Fruit fly (Drosophila melanogaster) whole organism, embryonic: Measurements from ENCODE around the gene CG5273.

Experiments
- Abd-B ChIP-seq: fragments of 200-800 bp; sonication (Bioruptor generic); optimal IDR thresholded peaks from 2 replicates; lab custom pipeline; 2018; ENCODE audit warnings: missing biosample characterization, mild to moderate bottlenecking, missing genetic modification characterization, moderate library complexity
- Blimp-1 ChIP-seq: fragments of 200-800 bp; sonication (Bioruptor generic); optimal IDR thresholded peaks from 3 replicates; lab custom pipeline; 2018; ENCODE audit warnings: missing biosample characterization, missing genetic modification characterization, mild to moderate bottlenecking, moderate library complexity, missing genetic modification reagents
- CG10147 ChIP-seq: fragments of 200-800 bp; sonication (Bioruptor generic); optimal IDR thresholded peaks from 2 replicates; lab custom pipeline; 2019; ENCODE audit warnings: missing biosample characterization, mild to moderate bottlenecking, missing genetic modification characterization, moderate library complexity
- CG11696 ChIP-seq: fragments of 200-800 bp; sonication (Bioruptor generic); IDR thresholded peaks from 2 replicates; pipeline ENCODE4 v1.3.6; 2022; ENCODE audit warnings: missing biosample characterization, missing genetic modification characterization
- CG11723 ChIP-seq: fragments of 200-800 bp; sonication (Bioruptor generic); optimal IDR thresholded peaks from 2 replicates; lab custom pipeline; 2017; ENCODE audit warnings: missing biosample characterization, mild to moderate bottlenecking, missing genetic modification characterization
- CG12071 ChIP-seq: fragments of 200-800 bp; sonication (Bioruptor generic); optimal IDR thresholded peaks from 3 replicates; lab custom pipeline; 2018; ENCODE audit warnings: missing biosample characterization, mild to moderate bottlenecking, missing genetic modification characterization
- CG12219 ChIP-seq: fragments of 200-800 bp; sonication (Bioruptor generic); optimal IDR thresholded peaks from 3 replicates; lab custom pipeline; 2018; ENCODE audit warnings: missing biosample characterization, mild to moderate bottlenecking, missing genetic modification characterization
- CG1233 ChIP-seq: fragments of 200-800 bp; sonication (Bioruptor generic); optimal IDR thresholded peaks from 4 replicates; lab custom pipeline; 2018; ENCODE audit warnings: missing biosample characterization, mild to moderate bottlenecking, missing genetic modification characterization
- CG14710 ChIP-seq: fragments of 200-800 bp; sonication (Bioruptor generic); optimal IDR thresholded peaks from 3 replicates; lab custom pipeline; 2019; ENCODE audit warnings: missing biosample characterization, mild to moderate bottlenecking, missing genetic modification characterization, moderate library complexity
- CG17385 ChIP-seq: fragments of 200-800 bp; sonication (Bioruptor generic); optimal IDR thresholded peaks from 3 replicates; lab custom pipeline; 2018; ENCODE audit warnings: missing biosample characterization, mild to moderate bottlenecking, missing genetic modification characterization
- CG17829 ChIP-seq: fragments of 200-800 bp; optimal IDR thresholded peaks from 2 replicates; lab custom pipeline; 2019; ENCODE audit warnings: missing biosample characterization, mild to moderate bottlenecking, missing genetic modification characterization, moderate library complexity
- CG2678 ChIP-seq: fragments of 200-800 bp; sonication (Bioruptor generic); optimal IDR thresholded peaks from 3 replicates; lab custom pipeline; 2019; ENCODE audit warnings: missing biosample characterization, mild to moderate bottlenecking, missing genetic modification characterization, moderate library complexity
- CG31441 ChIP-seq: fragments of 200-800 bp; sonication (Bioruptor generic); IDR thresholded peaks from 2 replicates; pipeline ENCODE4 v1.3.6; 2022; ENCODE audit warnings: missing biosample characterization, missing genetic modification characterization
- CG3163 ChIP-seq: fragments of 200-800 bp; sonication (Bioruptor generic); optimal IDR thresholded peaks from 3 replicates; lab custom pipeline; 2016; ENCODE audit warnings: missing biosample characterization, missing genetic modification characterization
- CG33213 ChIP-seq: fragments of 200-800 bp; sonication (Bioruptor generic); optimal IDR thresholded peaks from 3 replicates; lab custom pipeline; 2016; ENCODE audit warnings: missing biosample characterization, missing genetic modification characterization
- CG4707 ChIP-seq: fragments of 200-800 bp; sonication (Bioruptor generic); optimal IDR thresholded peaks from 2 replicates; lab custom pipeline; 2018; ENCODE audit warnings: missing biosample characterization, mild to moderate bottlenecking, missing genetic modification characterization, moderate library complexity
- CG5953 ChIP-seq: fragments of 200-800 bp; sonication (Bioruptor generic); IDR thresholded peaks from 2 replicates; pipeline ENCODE4 v1.3.6; 2022; ENCODE audit warnings: missing biosample characterization, missing genetic modification characterization
- CG8281 ChIP-seq: fragments of 200-800 bp; sonication (Bioruptor generic); optimal IDR thresholded peaks from 2 replicates; lab custom pipeline; 2018; ENCODE audit warnings: missing biosample characterization, mild to moderate bottlenecking, missing genetic modification characterization, moderate library complexity
- CG8765 ChIP-seq: fragments of 200-800 bp; sonication (Bioruptor generic); IDR thresholded peaks from 2 replicates; pipeline ENCODE4 v1.3.6; 2022; ENCODE audit warnings: missing biosample characterization, missing genetic modification characterization
- CG8924 ChIP-seq: fragments of 200-800 bp; optimal IDR thresholded peaks from 3 replicates; lab custom pipeline; 2019; ENCODE audit warnings: missing biosample characterization, mild to moderate bottlenecking, missing genetic modification characterization, moderate library complexity
- CG9817 ChIP-seq: fragments of 200-800 bp; sonication (Bioruptor generic); optimal IDR thresholded peaks from 2 replicates; lab custom pipeline; 2018; ENCODE audit warnings: missing biosample characterization, mild to moderate bottlenecking, missing genetic modification characterization, moderate library complexity
- CG9876 ChIP-seq: fragments of 200-800 bp; sonication (Bioruptor generic); optimal IDR thresholded peaks from 2 replicates; lab custom pipeline; 2016; ENCODE audit warnings: missing biosample characterization, missing genetic modification characterization
- Dref ChIP-seq: fragments of 200-800 bp; sonication (Bioruptor generic); IDR thresholded peaks from 2 replicates; pipeline ENCODE4 v1.3.6; 2022; ENCODE audit warnings: missing biosample characterization, missing genetic modification characterization
- Drgx ChIP-seq: fragments of 200-800 bp; sonication (Bioruptor generic); IDR thresholded peaks from 2 replicates; pipeline ENCODE4 v1.3.6; 2022; ENCODE audit warnings: missing biosample characterization, missing genetic modification characterization
- E2f1 ChIP-seq: fragments of 200-800 bp; sonication (Bioruptor generic); IDR thresholded peaks from 2 replicates; pipeline ENCODE4 v1.3.6; 2022; ENCODE audit warnings: missing biosample characterization, missing genetic modification characterization
- Eip74EF ChIP-seq, 2 experiments: fragments of 200-800 bp in 1 of 2; fragments of >200 bp in 1 of 2; sonication (Bioruptor generic) in 1 of 2; optimal IDR thresholded peaks; 2 replicates each; lab custom pipeline; 2017 to 2019; ENCODE audit warnings: missing biosample characterization in 2 of 2, missing genetic modification characterization in 2 of 2, mild to moderate bottlenecking in 1 of 2, moderate library complexity in 1 of 2
- HHEX ChIP-seq: fragments of 200-800 bp; sonication (Bioruptor generic); optimal IDR thresholded peaks from 3 replicates; lab custom pipeline; 2017; ENCODE audit warnings: missing biosample characterization, mild to moderate bottlenecking, missing genetic modification characterization, missing genetic modification reagents
- Hand ChIP-seq: fragments of 200-800 bp; sonication (Bioruptor generic); optimal IDR thresholded peaks from 2 replicates; lab custom pipeline; 2017; ENCODE audit warnings: mild to moderate bottlenecking, missing biosample characterization, missing genetic modification reagents, missing genetic modification characterization
- Hr39 ChIP-seq: fragments of >200 bp; optimal IDR thresholded peaks from 2 replicates; lab custom pipeline; 2017
- MBD-R2 ChIP-seq: fragments of 200-800 bp; sonication (Bioruptor generic); IDR thresholded peaks from 2 replicates; pipeline ENCODE4 v1.3.6; 2022; ENCODE audit warnings: missing biosample characterization, missing genetic modification characterization
- MTF-1 ChIP-seq: fragments of 200-800 bp; sonication (Bioruptor generic); optimal IDR thresholded peaks from 2 replicates; lab custom pipeline; 2018; ENCODE audit warnings: missing biosample characterization, mild to moderate bottlenecking, missing genetic modification characterization, borderline replicate concordance
- Max ChIP-seq: fragments of 200-800 bp; sonication (Bioruptor generic); optimal IDR thresholded peaks from 2 replicates; lab custom pipeline; 2016; ENCODE audit warnings: missing biosample characterization, mild to moderate bottlenecking, missing genetic modification characterization
- Med ChIP-seq: fragments of 200-800 bp; sonication (Bioruptor generic); peaks from one replicate; lab custom pipeline; 2016; ENCODE audit warnings: missing biosample characterization, missing genetic modification characterization, mild to moderate bottlenecking, inconsistent platforms, moderate library complexity
- Meics ChIP-seq: fragments of 200-800 bp; sonication (Bioruptor generic); optimal IDR thresholded peaks from 2 replicates; lab custom pipeline; 2017; ENCODE audit warnings: missing biosample characterization, mild to moderate bottlenecking, missing genetic modification characterization
- Mes4 ChIP-seq: fragments of 200-800 bp; sonication (Bioruptor generic); optimal IDR thresholded peaks from 2 replicates; lab custom pipeline; 2016; ENCODE audit warnings: missing biosample characterization, missing genetic modification characterization
- NC2α ChIP-seq: fragments of 200-800 bp; sonication (Bioruptor generic); optimal IDR thresholded peaks from 2 replicates; lab custom pipeline; 2016; ENCODE audit warnings: missing biosample characterization, missing genetic modification characterization
- NfI ChIP-seq: fragments of 200-800 bp; sonication (Bioruptor generic); optimal IDR thresholded peaks from 3 replicates; lab custom pipeline; 2018; ENCODE audit warnings: missing biosample characterization, mild to moderate bottlenecking, missing genetic modification characterization, moderate library complexity
- Six4 ChIP-seq: fragments of 200-800 bp; sonication (Bioruptor generic); optimal IDR thresholded peaks from 2 replicates; lab custom pipeline; 2016; ENCODE audit warnings: missing biosample characterization, missing genetic modification characterization
- ara ChIP-seq: fragments of 200-800 bp; sonication (Bioruptor generic); IDR thresholded peaks from 2 replicates; pipeline ENCODE4 v1.3.6; 2022; ENCODE audit warnings: missing biosample characterization, missing genetic modification characterization
- ash1 ChIP-seq: fragments of 200-800 bp; sonication (Bioruptor generic); optimal IDR thresholded peaks from 2 replicates; lab custom pipeline; 2018; ENCODE audit warnings: missing biosample characterization, mild to moderate bottlenecking, missing genetic modification characterization
- cato ChIP-seq: fragments of 200-800 bp; sonication (Bioruptor generic); optimal IDR thresholded peaks from 2 replicates; lab custom pipeline; 2016; ENCODE audit warnings: missing biosample characterization, missing genetic modification characterization, borderline replicate concordance
- da ChIP-seq: fragments of 200-800 bp; sonication (Bioruptor generic); optimal IDR thresholded peaks from 2 replicates; lab custom pipeline; 2016; ENCODE audit warnings: missing biosample characterization, missing genetic modification characterization
- dimm ChIP-seq: fragments of 200-800 bp; sonication (Bioruptor generic); IDR thresholded peaks from 2 replicates; pipeline ENCODE4 v1.3.6; 2022; ENCODE audit warnings: missing biosample characterization, missing genetic modification characterization
- fd102C ChIP-seq: fragments of 200-800 bp; sonication (Bioruptor generic); optimal IDR thresholded peaks from 2 replicates; lab custom pipeline; 2018; ENCODE audit warnings: missing biosample characterization, mild to moderate bottlenecking, missing genetic modification characterization, moderate library complexity
- jing ChIP-seq: fragments of 200-800 bp; sonication (Bioruptor generic); optimal IDR thresholded peaks from 2 replicates; lab custom pipeline; 2018; ENCODE audit warnings: missing biosample characterization, mild to moderate bottlenecking, missing genetic modification characterization
- pan ChIP-seq, 4 experiments: fragments of >200 bp in 3 of 4; fragments of 200-800 bp in 1 of 4; sonication (Bioruptor generic) in 1 of 4; optimal IDR thresholded peaks in 3 of 4; IDR thresholded peaks in 1 of 4; 2 replicates each; pipeline versions ENCODE4 v1.3.6 to Lab custom; 2017 to 2022; ENCODE audit warnings: missing biosample characterization in 2 of 4, missing genetic modification characterization in 2 of 4, mixed read lengths in 1 of 4
- ro ChIP-seq: fragments of 200-800 bp; sonication (Bioruptor generic); IDR thresholded peaks from 2 replicates; pipeline ENCODE4 v1.3.6; 2022; ENCODE audit warnings: missing biosample characterization, missing genetic modification characterization
- sim ChIP-seq: fragments of 200-800 bp; sonication (Bioruptor generic); IDR thresholded peaks from 2 replicates; pipeline ENCODE4 v1.3.6; 2022; ENCODE audit warnings: missing biosample characterization, missing genetic modification characterization
- trh ChIP-seq: fragments of 200-800 bp; sonication (Bioruptor generic); optimal IDR thresholded peaks from 2 replicates; lab custom pipeline; 2016; ENCODE audit warnings: missing biosample characterization, missing genetic modification characterization
- tx ChIP-seq: fragments of 200-800 bp; sonication (Bioruptor generic); optimal IDR thresholded peaks from 2 replicates; lab custom pipeline; 2016; ENCODE audit warnings: missing biosample characterization, missing genetic modification characterization
- zfh2 ChIP-seq: fragments of 200-800 bp; sonication (Bioruptor generic); optimal IDR thresholded peaks from 2 replicates; lab custom pipeline; 2016; ENCODE audit warnings: missing biosample characterization, missing genetic modification characterization

Gene CG5273

DNA sequence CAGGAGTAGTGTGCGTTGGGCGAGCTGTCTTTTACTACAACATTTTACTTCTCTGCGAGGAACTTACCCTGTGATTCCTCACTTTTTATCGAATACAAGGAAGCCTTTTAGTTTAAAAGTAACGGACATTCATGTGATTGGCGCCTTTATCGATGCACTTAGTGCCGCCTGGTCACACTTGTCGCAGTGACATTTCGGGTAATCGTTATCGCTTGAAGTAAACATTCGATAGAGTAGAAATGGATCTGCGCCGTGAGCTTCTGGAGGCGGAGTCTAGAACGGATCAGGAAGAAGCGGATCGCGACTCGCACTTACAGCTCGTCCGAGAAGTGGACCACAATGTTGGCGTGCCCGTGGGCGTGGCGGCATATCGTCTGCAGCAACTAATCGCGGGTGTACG is 33.5 kb downstream of the CG5273 start, which contains the start of gene CG16989 (continued):
- TF ChIP-seq Eip74EF (GFP tag; optimal IDR thresholded peaks at IDR 0.05; lab: Kevin White, UChicago) (no peak), CG8281 (tag; lab: Kevin White, UChicago) (no peak), NC2α (GFP tag; lab: Kevin White, UChicago) (no peak), CG11723 (no peak), CG33213 (GFP tag; lab: Kevin White, UChicago) (no peak), jing (GFP tag; lab: Kevin White, UChicago) (no peak), CG3163 (GFP tag; lab: Kevin White, UChicago) (no peak), CG8924 (tag; lab: Kevin White, UChicago) (no peak), CG9817 (tag; lab: Kevin White, UChicago) (no peak), fd102C (no peak), Mes4 (GFP tag; lab: Kevin White, UChicago) (no peak), CG1233 (GFP tag; lab: Kevin White, UChicago) (no peak), CG10147 (GFP tag; lab: Kevin White, UChicago) (no peak), Dref (GFP tag; lab: Robert Waterston, UW) (peak; percentile 80), Meics (GFP tag; lab: Kevin White, UChicago) (no peak), CG5953 (GFP tag; lab: Robert Waterston, UW) (no peak), CG9876 (GFP tag; lab: Kevin White, UChicago) (no peak), Max (GFP tag; lab: Kevin White, UChicago) (no peak), sim (GFP tag; lab: Robert Waterston, UW) (no peak), cato (GFP tag; lab: Kevin White, UChicago) (no peak), MTF-1 (GFP tag; lab: Kevin White, UChicago) (no peak), CG8765 (GFP tag; lab: Robert Waterston, UW) (no peak), NfI (GFP tag; lab: Kevin White, UChicago) (no peak), Hr39 (lab: Kevin White, UChicago) (no peak), Abd-B (GFP tag; lab: Kevin White, UChicago) (no peak), CG2678 (tag; lab: Kevin White, UChicago) (no peak), CG17385 (GFP tag; lab: Kevin White, UChicago) (no peak), Blimp-1 (no peak), Med (GFP tag; lab: Kevin White, UChicago) (peak; percentile 34), ro (GFP tag; lab: Robert Waterston, UW) (no peak), ara (GFP tag; lab: Robert Waterston, UW) (no peak), Six4 (GFP tag; lab: Kevin White, UChicago) (no peak), pan (optimal IDR thresholded peaks at IDR 0.05; lab: Kevin White, UChicago) (no peak), pan (GFP tag; optimal IDR thresholded peaks at IDR 0.05 in 1 of 2, IDR thresholded peaks at IDR 0.05 in 1 of 2) (no peak), E2f1 (peak; percentile 92), MBD-R2 (GFP tag; lab: Robert Waterston, UW) (peak; percentile 63; the same call in 1 of the 2 replicates), CG4707 (GFP tag; lab: Kevin White, UChicago) (no peak), HHEX (GFP tag; lab: Kevin White, UChicago) (no peak), CG14710 (tag; lab: Kevin White, UChicago) (peak; percentile 31), trh (no peak), CG17829 (tag; lab: Kevin White, UChicago) (no peak), dimm (GFP tag; lab: Robert Waterston, UW) (no peak), Drgx (GFP tag; lab: Robert Waterston, UW) (no peak), Hand (GFP tag; lab: Kevin White, UChicago) (no peak), tx (no peak), CG12219 (GFP tag; lab: Kevin White, UChicago) (no peak), ash1 (GFP tag; lab: Kevin White, UChicago) (no peak), da (GFP tag; lab: Kevin White, UChicago) (no peak), CG11696 (GFP tag; lab: Robert Waterston, UW) (no peak), zfh2 (GFP tag; lab: Kevin White, UChicago) (no peak), CG31441 (no peak), CG12071 (GFP tag; lab: Kevin White, UChicago) (no peak)
